Worm (Caenorhabditis elegans) whole organism, L3 larva: ENCODE data around the gene F48G7.12.

Experiments
- R02D3.7 ChIP-seq: fragments of 150-350 bp; optimal IDR thresholded peaks from 2 replicates; lab custom pipeline; 2014; ENCODE audit warnings: missing biosample characterization, missing genetic modification characterization
- ZK546.5 ChIP-seq: sonication (generic microtip); optimal IDR thresholded peaks from 2 replicates; lab custom pipeline; 2017; ENCODE audit warnings: missing biosample characterization, missing genetic modification characterization
- aly-2 ChIP-seq: fragments of 150-350 bp; optimal IDR thresholded peaks from 2 replicates; lab custom pipeline; 2014; ENCODE audit warnings: missing biosample characterization, missing genetic modification characterization
- ama-1 ChIP-seq: fragments of 150-350 bp; optimal IDR thresholded peaks from 2 replicates; lab custom pipeline; 2018
- ceh-16 ChIP-seq: sonication (generic microtip); optimal IDR thresholded peaks from 2 replicates; lab custom pipeline; 2017; ENCODE audit warnings: missing biosample characterization, missing genetic modification characterization
- ceh-28 ChIP-seq: fragments of 150-350 bp; optimal IDR thresholded peaks from 2 replicates; lab custom pipeline; 2014; ENCODE audit warnings: missing biosample characterization, missing genetic modification reagents, missing genetic modification characterization
- ceh-82 ChIP-seq: fragments of 150-350 bp; optimal IDR thresholded peaks from 2 replicates; lab custom pipeline; 2014; ENCODE audit warnings: missing biosample characterization, missing genetic modification characterization
- ceh-9 ChIP-seq: sonication (generic microtip); optimal IDR thresholded peaks from 2 replicates; lab custom pipeline; 2018; ENCODE audit warnings: missing biosample characterization, missing genetic modification characterization
- daf-12 ChIP-seq: fragments of 150-350 bp; optimal IDR thresholded peaks from 2 replicates; lab custom pipeline; 2014; ENCODE audit warnings: missing biosample characterization, missing genetic modification reagents, missing genetic modification characterization
- egl-27 ChIP-seq: sonication (generic microtip); optimal IDR thresholded peaks from 4 replicates; lab custom pipeline; 2017; ENCODE audit warnings: missing biosample characterization, missing genetic modification reagents, missing genetic modification characterization
- egl-5 ChIP-seq: fragments of 150-350 bp; optimal IDR thresholded peaks from 2 replicates; lab custom pipeline; 2017; ENCODE audit warnings: missing biosample characterization, missing genetic modification reagents, missing genetic modification characterization, inconsistent platforms
- elt-1 ChIP-seq: fragments of 150-350 bp; optimal IDR thresholded peaks from 2 replicates; lab custom pipeline; 2014; ENCODE audit warnings: missing biosample characterization, missing genetic modification characterization
- elt-2 ChIP-seq: sonication (generic microtip); optimal IDR thresholded peaks from 2 replicates; lab custom pipeline; 2016; ENCODE audit warnings: missing genetic modification reagents, mild to moderate bottlenecking, missing genetic modification characterization, missing compliant biosample characterization
- elt-3 ChIP-seq, 3 experiments: fragments of 150-350 bp in 1 of 3; sonication (generic microtip) in 2 of 3; optimal IDR thresholded peaks; 2 replicates in 2 of 3; 4 replicates in 1 of 3; lab custom pipeline; 2014 to 2017; ENCODE audit warnings: missing biosample characterization in 3 of 3, missing genetic modification characterization in 3 of 3
- eor-1 ChIP-seq, 2 experiments: fragments of 150-350 bp; optimal IDR thresholded peaks; 2 replicates each; lab custom pipeline; 2014 to 2018; ENCODE audit warnings: missing biosample characterization in 2 of 2, missing genetic modification characterization in 2 of 2
- fkh-10 ChIP-seq: sonication (generic microtip); optimal IDR thresholded peaks from 2 replicates; lab custom pipeline; 2017; ENCODE audit warnings: missing biosample characterization, missing genetic modification reagents, missing genetic modification characterization
- fkh-2 ChIP-seq: fragments of 150-350 bp; optimal IDR thresholded peaks from 2 replicates; lab custom pipeline; 2014; ENCODE audit warnings: missing biosample characterization, missing genetic modification reagents, missing genetic modification characterization
- fos-1 ChIP-seq: fragments of 150-350 bp; optimal IDR thresholded peaks from 2 replicates; lab custom pipeline; 2014; ENCODE audit warnings: missing biosample characterization, missing genetic modification characterization
- hmg-11 ChIP-seq: sonication (generic microtip); optimal IDR thresholded peaks from 2 replicates; lab custom pipeline; 2016; ENCODE audit warnings: missing genetic modification characterization, missing compliant biosample characterization
- jun-1 ChIP-seq: fragments of 150-350 bp; optimal IDR thresholded peaks from 2 replicates; lab custom pipeline; 2014; ENCODE audit warnings: missing biosample characterization, missing genetic modification reagents, missing genetic modification characterization
- lin-15B ChIP-seq: fragments of 150-350 bp; optimal IDR thresholded peaks from 2 replicates; lab custom pipeline; 2014; ENCODE audit warnings: missing biosample characterization, missing genetic modification characterization
- lin-39 ChIP-seq: fragments of 150-350 bp; optimal IDR thresholded peaks from 2 replicates; lab custom pipeline; 2018; ENCODE audit warnings: missing biosample characterization, missing genetic modification reagents, missing genetic modification characterization
- lsy-12 ChIP-seq: sonication (generic microtip); optimal IDR thresholded peaks from 2 replicates; lab custom pipeline; 2016; ENCODE audit warnings: mild to moderate bottlenecking, missing genetic modification characterization, missing compliant biosample characterization
- mdl-1 ChIP-seq: fragments of 150-350 bp; optimal IDR thresholded peaks from 2 replicates; lab custom pipeline; 2014; ENCODE audit warnings: missing biosample characterization, missing genetic modification characterization
- mml-1 ChIP-seq: fragments of 150-350 bp; sonication (generic microtip); optimal IDR thresholded peaks from 3 replicates; lab custom pipeline; 2014; ENCODE audit warnings: missing biosample characterization, missing genetic modification characterization
- nfya-1 ChIP-seq: sonication (generic microtip); optimal IDR thresholded peaks from 2 replicates; lab custom pipeline; 2017; ENCODE audit warnings: missing genetic modification characterization, mild to moderate bottlenecking, missing compliant biosample characterization, antibody characterized with exemption, moderate library complexity; ENCODE audit not compliant: insufficient read depth
- nhr-11 ChIP-seq: fragments of 150-350 bp; optimal IDR thresholded peaks from 2 replicates; lab custom pipeline; 2014; ENCODE audit warnings: missing biosample characterization, missing genetic modification characterization
- nhr-12 ChIP-seq: fragments of 150-350 bp; optimal IDR thresholded peaks from 2 replicates; lab custom pipeline; 2014; ENCODE audit warnings: missing biosample characterization, missing genetic modification characterization
- nhr-23 ChIP-seq: fragments of 150-350 bp; optimal IDR thresholded peaks from 2 replicates; lab custom pipeline; 2014; ENCODE audit warnings: missing biosample characterization, missing genetic modification reagents, missing genetic modification characterization
- nhr-237 ChIP-seq: fragments of 150-350 bp; optimal IDR thresholded peaks from 2 replicates; lab custom pipeline; 2014; ENCODE audit warnings: missing biosample characterization, missing genetic modification characterization
- nhr-25 ChIP-seq: sonication (generic microtip); optimal IDR thresholded peaks from 2 replicates; lab custom pipeline; 2017; ENCODE audit warnings: missing biosample characterization, missing genetic modification characterization
- nhr-28 ChIP-seq: fragments of 150-350 bp; optimal IDR thresholded peaks from 2 replicates; lab custom pipeline; 2014; ENCODE audit warnings: missing biosample characterization, missing genetic modification characterization
- nhr-43 ChIP-seq: sonication (generic microtip); optimal IDR thresholded peaks from 2 replicates; lab custom pipeline; 2016; ENCODE audit warnings: mild to moderate bottlenecking, missing genetic modification characterization, missing compliant biosample characterization; ENCODE audit not compliant: poor library complexity, severe bottlenecking
- nhr-67 ChIP-seq: fragments of 150-350 bp; optimal IDR thresholded peaks from 2 replicates; lab custom pipeline; 2014; ENCODE audit warnings: missing biosample characterization, missing genetic modification characterization
- nhr-76 ChIP-seq: fragments of 150-350 bp; sonication (generic microtip); optimal IDR thresholded peaks from 5 replicates; lab custom pipeline; 2014; ENCODE audit warnings: missing biosample characterization, missing genetic modification characterization
- nhr-77 ChIP-seq: fragments of 150-350 bp; optimal IDR thresholded peaks from 2 replicates; lab custom pipeline; 2014; ENCODE audit warnings: missing biosample characterization, missing genetic modification characterization
- pha-4 ChIP-seq: fragments of 150-350 bp; optimal IDR thresholded peaks from 2 replicates; lab custom pipeline; 2014; ENCODE audit warnings: missing biosample characterization, missing genetic modification reagents, missing genetic modification characterization
- pqm-1 ChIP-seq: fragments of 150-350 bp; optimal IDR thresholded peaks from 2 replicates; lab custom pipeline; 2017; ENCODE audit warnings: missing biosample characterization, missing genetic modification characterization, inconsistent platforms
- sea-2 ChIP-seq: fragments of 150-350 bp; sonication (generic microtip); optimal IDR thresholded peaks from 4 replicates; lab custom pipeline; 2014; ENCODE audit warnings: missing biosample characterization, missing genetic modification reagents, missing genetic modification characterization
- skn-1 ChIP-seq: fragments of 150-350 bp; optimal IDR thresholded peaks from 2 replicates; lab custom pipeline; 2014; ENCODE audit warnings: missing biosample characterization, missing genetic modification characterization
- snpc-4 ChIP-seq: fragments of 150-350 bp; optimal IDR thresholded peaks from 2 replicates; lab custom pipeline; 2014; ENCODE audit warnings: missing biosample characterization, missing genetic modification characterization
- tbx-2 ChIP-seq: sonication (generic microtip); optimal IDR thresholded peaks from 2 replicates; lab custom pipeline; 2016; ENCODE audit warnings: mild to moderate bottlenecking, missing genetic modification characterization, missing compliant biosample characterization
- unc-39 ChIP-seq: sonication (generic microtip); optimal IDR thresholded peaks from 4 replicates; lab custom pipeline; 2017; ENCODE audit warnings: missing biosample characterization, missing genetic modification characterization
- unc-62 ChIP-seq: fragments of 150-350 bp; sonication (generic microtip); optimal IDR thresholded peaks from 4 replicates; lab custom pipeline; 2014; ENCODE audit warnings: missing biosample characterization, missing genetic modification reagents, missing genetic modification characterization
- zag-1 ChIP-seq: fragments of 150-350 bp; optimal IDR thresholded peaks from 2 replicates; lab custom pipeline; 2014; ENCODE audit warnings: missing biosample characterization, missing genetic modification characterization
- ztf-11 ChIP-seq: fragments of 150-350 bp; optimal IDR thresholded peaks from 2 replicates; lab custom pipeline; 2014; ENCODE audit warnings: missing biosample characterization, missing genetic modification characterization
- ztf-4 ChIP-seq: fragments of 150-350 bp; optimal IDR thresholded peaks from 2 replicates; lab custom pipeline; 2014; ENCODE audit warnings: missing biosample characterization, missing genetic modification characterization

F48G7.12 gene

DNA sequence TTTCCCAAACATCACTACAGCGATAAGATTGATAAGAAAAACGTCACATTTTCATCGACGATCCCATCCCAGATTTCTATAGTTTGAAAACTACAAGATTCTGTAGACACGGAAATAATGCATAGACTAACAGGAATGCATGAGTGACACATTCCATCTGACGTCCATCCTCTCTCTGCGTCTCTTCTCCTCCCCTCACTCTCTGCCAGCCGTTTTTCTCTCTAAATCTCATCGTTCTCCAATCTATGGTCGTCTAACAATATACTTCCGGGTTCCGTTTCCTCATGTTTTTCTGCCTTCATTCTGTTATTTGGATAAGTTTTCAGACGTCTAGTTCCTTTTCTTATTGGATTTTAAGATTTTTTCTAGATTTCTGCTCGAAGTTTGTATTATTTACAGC, 27.0 kb downstream of the F48G7.12 start, which contains the start of gene F48G7.4:
F48G7.4 (plus strand) TSS at position 400 of the 400 bp plus-strand sequence.
- TF ChIP-seq eor-1 (tag; optimal IDR thresholded peaks at IDR 0.05; lab: Kevin White, UChicago), result no peak
- TF ChIP-seq ceh-28 (tag; lab: Kevin White, UChicago), result peak; percentile 74
- peak; percentile 22 for TF ChIP-seq mdl-1 (tag; lab: Kevin White, UChicago)
- no peak for TF ChIP-seq unc-39 (tag; lab: Kevin White, UChicago)
- peak; percentile 85 for TF ChIP-seq snpc-4 (tag; lab: Kevin White, UChicago)
- no peak for TF ChIP-seq nhr-77
- TF ChIP-seq daf-12 (tag; lab: Kevin White, UChicago), result no peak
- no peak for TF ChIP-seq nhr-76
- no peak for TF ChIP-seq lsy-12 (tag; lab: Kevin White, UChicago)
- TF ChIP-seq elt-2 (tag; lab: Kevin White, UChicago), result no peak
- TF ChIP-seq tbx-2 (tag; lab: Kevin White, UChicago), result peak; percentile 57
- TF ChIP-seq ZK546.5 (tag; lab: Kevin White, UChicago), result no peak
- peak; percentile 73 for TF ChIP-seq nhr-23
- no peak for TF ChIP-seq fkh-2
- peak; percentile 58 for TF ChIP-seq nhr-11 (tag; lab: Kevin White, UChicago)
- TF ChIP-seq pha-4 (tag; lab: Kevin White, UChicago), result no peak
- peak; percentile 94 for TF ChIP-seq unc-62 (GFP tag; lab: Kevin White, UChicago)
- no peak for TF ChIP-seq nhr-28 (tag; lab: Kevin White, UChicago)
- no peak for TF ChIP-seq zag-1 (tag; lab: Kevin White, UChicago)
- TF ChIP-seq nhr-67 (tag; lab: Kevin White, UChicago), result no peak
- no peak for TF ChIP-seq fkh-10 (GFP tag; lab: Kevin White, UChicago)
- TF ChIP-seq ceh-16, result no peak
- no peak for TF ChIP-seq ceh-9
- peak; percentile 83 for TF ChIP-seq jun-1 (tag; lab: Kevin White, UChicago)
- TF ChIP-seq nhr-12 (tag; lab: Kevin White, UChicago), result no peak
- TF ChIP-seq elt-1, result peak; percentile 64
- TF ChIP-seq aly-2 (tag; lab: Kevin White, UChicago), result no peak
- TF ChIP-seq nhr-43 (tag; lab: Kevin White, UChicago), result no peak
- peak; percentile 4 for TF ChIP-seq nhr-25
- no peak for TF ChIP-seq ztf-11 (tag; lab: Kevin White, UChicago)
- no peak for TF ChIP-seq sea-2 (GFP tag; lab: Kevin White, UChicago)
- peak; percentile 84 for TF ChIP-seq hmg-11 (tag; lab: Kevin White, UChicago)
- no peak for TF ChIP-seq ztf-4
- no peak for TF ChIP-seq mml-1 (tag; lab: Kevin White, UChicago)
- peak; percentile 44 for TF ChIP-seq pqm-1 (tag; lab: Kevin White, UChicago)
- TF ChIP-seq ceh-82, result no peak
- TF ChIP-seq nhr-237 (tag; lab: Kevin White, UChicago), result no peak
- peak; percentile 66 for TF ChIP-seq lin-15B (tag; lab: Kevin White, UChicago)
- TF ChIP-seq fos-1, result no peak
- TF ChIP-seq elt-3 (tag; optimal IDR thresholded peaks at IDR 0.05; lab: Kevin White, UChicago), result no peak
- TF ChIP-seq egl-27 (tag; lab: Kevin White, UChicago), result peak; percentile 51
- peak; percentile 23 for TF ChIP-seq lin-39 (tag; lab: Kevin White, UChicago)
- peak; percentile 70 for TF ChIP-seq nfya-1 (tag; lab: Kevin White, UChicago)
- TF ChIP-seq ama-1, result no peak
- TF ChIP-seq skn-1 (tag; lab: Kevin White, UChicago), result no peak
- TF ChIP-seq R02D3.7, result peak; percentile 8
- TF ChIP-seq egl-5 (tag; lab: Kevin White, UChicago), result no peak
